Fruit fly (Drosophila melanogaster): Measurements from ENCODE around the gene CG13050.
A peak's percentile ranks its signal among the peaks of the same experiment; 100 is the strongest.

CG13050 gene

dm6 chr3L:16228659-16229205 lies 50.3 kb downstream of the CG13050 start, which contains the start of gene Tmx3 (continued):
- TF ChIP-seq Myb (GFP tag; optimal IDR thresholded peaks at IDR 0.05): peak; percentile 20
- TF ChIP-seq chn (GFP tag; optimal IDR thresholded peaks at IDR 0.05): peak; percentile 59
- no peak for TF ChIP-seq lov (optimal IDR thresholded peaks at IDR 0.05)
- peak; percentile 73; the same call in 1 of the 3 replicates for TF ChIP-seq lov (GFP tag; IDR thresholded peaks at IDR 0.05)
- TF ChIP-seq CG10654 (GFP tag; optimal IDR thresholded peaks at IDR 0.05): peak; percentile 87
- TF ChIP-seq gfzf (GFP tag; optimal IDR thresholded peaks at IDR 0.05): peak; percentile 60
- TF ChIP-seq B-H1 (GFP tag; IDR thresholded peaks at IDR 0.05): peak; percentile 89
- peak; percentile 90 for TF ChIP-seq cwo (GFP tag; optimal IDR thresholded peaks at IDR 0.05)
- TF ChIP-seq chinmo (GFP tag; IDR thresholded peaks at IDR 0.05; ENCODE audit: partially characterized antibody): no peak
- TF ChIP-seq hbn (GFP tag; IDR thresholded peaks at IDR 0.05; ENCODE audit: partially characterized antibody): no peak
- peak; percentile 95 for TF ChIP-seq CG11247 (GFP tag; IDR thresholded peaks at IDR 0.05)
- no peak for TF ChIP-seq Doc3 (GFP tag; IDR thresholded peaks at IDR 0.05; ENCODE audit: partially characterized antibody)
- TF ChIP-seq Ets97D (GFP tag; optimal IDR thresholded peaks at IDR 0.05): peak; percentile 62
- TF ChIP-seq schlank (tag; optimal IDR thresholded peaks at IDR 0.05): peak; percentile 27
- peak; percentile 21 for TF ChIP-seq CG1529 (GFP tag; optimal IDR thresholded peaks at IDR 0.05)
- no peak for TF ChIP-seq Kr (GFP tag; optimal IDR thresholded peaks at IDR 0.05)
- peak; percentile 93 for TF ChIP-seq lmd (GFP tag; IDR thresholded peaks at IDR 0.05)
- no peak for TF ChIP-seq CG7745 (tag; optimal IDR thresholded peaks at IDR 0.05)
- TF ChIP-seq CG13424 (tag; optimal IDR thresholded peaks at IDR 0.05): peak; percentile 92
- TF ChIP-seq Six4 (GFP tag; optimal IDR thresholded peaks at IDR 0.05): peak; percentile 75
- TF ChIP-seq org-1 (GFP tag; optimal IDR thresholded peaks at IDR 0.05): peak; percentile 31
- peak; percentile 84; the same call in 2 of the 3 replicates for TF ChIP-seq Mrtf (GFP tag; IDR thresholded peaks at IDR 0.05)
- peak; percentile 92 for TF ChIP-seq CG12659 (GFP tag; optimal IDR thresholded peaks at IDR 0.05)
- peak; percentile 62 for TF ChIP-seq Adf1 (GFP tag; IDR thresholded peaks at IDR 0.05)
- no peak for TF ChIP-seq B-H2 (GFP tag; optimal IDR thresholded peaks at IDR 0.05)
- TF ChIP-seq CG10267 (tag; optimal IDR thresholded peaks at IDR 0.05): peak; percentile 84
- peak; percentile 92 for TF ChIP-seq CG7839 (tag; optimal IDR thresholded peaks at IDR 0.05)
- peak; percentile 67 for TF ChIP-seq scrt (GFP tag; optimal IDR thresholded peaks at IDR 0.05)
- peak; percentile 89 for TF ChIP-seq esg (GFP tag; conservative IDR thresholded peaks at IDR 0.05)
- TF ChIP-seq CG10959 (GFP tag; IDR thresholded peaks at IDR 0.05): peak; percentile 99
- TF ChIP-seq Spps (tag; optimal IDR thresholded peaks at IDR 0.05): peak; percentile 62
- TF ChIP-seq CG14014 (GFP tag; IDR thresholded peaks at IDR 0.05): peak; percentile 92
- TF ChIP-seq CG31441 (GFP tag; IDR thresholded peaks at IDR 0.05): peak; percentile 93
- peak; percentile 82 for TF ChIP-seq CG17385 (GFP tag; optimal IDR thresholded peaks at IDR 0.05)
- TF ChIP-seq gsb-n (tag; optimal IDR thresholded peaks at IDR 0.05): peak; percentile 85
- TF ChIP-seq CG8765 (GFP tag; IDR thresholded peaks at IDR 0.05): peak; percentile 77
- TF ChIP-seq HHEX (GFP tag; optimal IDR thresholded peaks at IDR 0.05): peak; percentile 77
- peak; percentile 90 for TF ChIP-seq Abd-B (GFP tag; optimal IDR thresholded peaks at IDR 0.05)
- peak; percentile 38 for TF ChIP-seq CG7786 (GFP tag; optimal IDR thresholded peaks at IDR 0.05)
- peak; percentile 95 for TF ChIP-seq nerfin-1 (tag; optimal IDR thresholded peaks at IDR 0.05)
- TF ChIP-seq BtbVII (GFP tag; optimal IDR thresholded peaks at IDR 0.05): no peak
- peak; percentile 77 for TF ChIP-seq tap (tag; optimal IDR thresholded peaks at IDR 0.05)
- TF ChIP-seq CG9727 (GFP tag; optimal IDR thresholded peaks at IDR 0.05): peak; percentile 82
- peak; percentile 93 for TF ChIP-seq CG2712 (tag; optimal IDR thresholded peaks at IDR 0.05)
- peak; percentile 84 for TF ChIP-seq CG8388 (GFP tag; optimal IDR thresholded peaks at IDR 0.05)
- TF ChIP-seq CG12769 (tag; optimal IDR thresholded peaks at IDR 0.05): no peak
- no peak for TF ChIP-seq crc (GFP tag; optimal IDR thresholded peaks at IDR 0.05)
- peak; percentile 87 for TF ChIP-seq CG13775 (GFP tag; optimal IDR thresholded peaks at IDR 0.05)
- peak; percentile 30 for TF ChIP-seq run (tag; optimal IDR thresholded peaks at IDR 0.05)
- no peak for TF ChIP-seq gsb (GFP tag; IDR thresholded peaks at IDR 0.05)

Measured in whole organism, embryonic.